Worm (Caenorhabditis elegans) whole organism, young adult: ENCODE data around the gene M110.7.
A peak's percentile ranks its signal among the peaks of the same experiment; 100 is the strongest.

Experiments
- C17E4.6 ChIP-seq: fragments of 200-800 bp; sonication (Bioruptor generic); IDR thresholded peaks from 2 replicates; pipeline ENCODE4 v1.3.6; 2022; ENCODE audit warnings: missing genetic modification reagents, missing genetic modification characterization, missing compliant biosample characterization
- F23B12.7 ChIP-seq: sonication (generic microtip); optimal IDR thresholded peaks from 2 replicates; lab custom pipeline; 2017; ENCODE audit warnings: missing genetic modification characterization, mild to moderate bottlenecking, missing compliant biosample characterization, antibody characterized with exemption, moderate library complexity; ENCODE audit not compliant: insufficient read depth
- F33H1.4 ChIP-seq: fragments of 200-800 bp; sonication (Bioruptor generic); IDR thresholded peaks from 2 replicates; pipeline ENCODE4 v1.3.6; 2022; ENCODE audit warnings: missing genetic modification reagents, missing genetic modification characterization, missing compliant biosample characterization
- F39B2.1 ChIP-seq: fragments of 200-800 bp; sonication (Bioruptor generic); IDR thresholded peaks from 2 replicates; pipeline ENCODE4 v1.3.6; 2022; ENCODE audit warnings: missing genetic modification reagents, missing genetic modification characterization, missing compliant biosample characterization
- F55B11.4 ChIP-seq: sonication (generic microtip); optimal IDR thresholded peaks from 2 replicates; lab custom pipeline; 2016; ENCODE audit warnings: missing compliant biosample characterization, missing genetic modification characterization, borderline replicate concordance; ENCODE audit not compliant: insufficient read depth
- F57A8.1 ChIP-seq: fragments of 200-800 bp; sonication (Bioruptor generic); optimal IDR thresholded peaks from 2 replicates; lab custom pipeline; 2018; ENCODE audit warnings: mild to moderate bottlenecking, missing genetic modification characterization, moderate library complexity, missing compliant biosample characterization
- Y67H2A.10 ChIP-seq: fragments of 200-800 bp; sonication (Bioruptor generic); conservative IDR thresholded peaks from 2 replicates; pipeline ENCODE4 v1.3.6; 2022; ENCODE audit warnings: missing genetic modification reagents, missing genetic modification characterization, missing compliant biosample characterization
- Y95B8A.8 ChIP-seq: fragments of 200-800 bp; sonication (Bioruptor generic); IDR thresholded peaks from 2 replicates; pipeline ENCODE4 v1.3.6; 2022; ENCODE audit warnings: missing genetic modification reagents, missing genetic modification characterization, missing compliant biosample characterization
- athp-1 ChIP-seq: sonication (generic microtip); optimal IDR thresholded peaks from 2 replicates; lab custom pipeline; 2017; ENCODE audit warnings: mild to moderate bottlenecking, missing genetic modification characterization, missing compliant biosample characterization
- attf-3 ChIP-seq: fragments of 200-800 bp; sonication (Bioruptor generic); conservative IDR thresholded peaks from 2 replicates; pipeline ENCODE4 v1.3.6; 2022; ENCODE audit warnings: missing genetic modification reagents, missing genetic modification characterization, missing compliant biosample characterization
- cebp-1 ChIP-seq, 2 experiments: fragments of 200-800 bp in 1 of 2; sonication (Bioruptor generic) in 1 of 2; sonication (generic microtip) in 1 of 2; IDR thresholded peaks in 1 of 2; optimal IDR thresholded peaks in 1 of 2; 2 replicates each; pipeline versions ENCODE4 v1.3.6 to Lab custom; 2017 to 2022; ENCODE audit warnings: missing compliant biosample characterization in 2 of 2, missing genetic modification characterization in 2 of 2, mild to moderate bottlenecking in 1 of 2, missing genetic modification reagents in 1 of 2, moderate library complexity in 1 of 2
- ceh-27 ChIP-seq: fragments of 200-800 bp; sonication (Bioruptor generic); optimal IDR thresholded peaks from 2 replicates; lab custom pipeline; 2018; ENCODE audit warnings: mild to moderate bottlenecking, missing genetic modification characterization, moderate library complexity, missing compliant biosample characterization
- ceh-40 ChIP-seq: fragments of 200-800 bp; sonication (Bioruptor generic); IDR thresholded peaks from 2 replicates; pipeline ENCODE4 v1.3.6; 2022; ENCODE audit warnings: missing genetic modification characterization, missing compliant biosample characterization
- ceh-79 ChIP-seq: sonication (generic microtip); optimal IDR thresholded peaks from 2 replicates; lab custom pipeline; 2017; ENCODE audit warnings: mild to moderate bottlenecking, missing genetic modification characterization, missing compliant biosample characterization
- efl-1 ChIP-seq: fragments of 150-350 bp; optimal IDR thresholded peaks from 2 replicates; lab custom pipeline; 2014; ENCODE audit warnings: missing biosample characterization, missing genetic modification reagents, missing genetic modification characterization
- egl-18 ChIP-seq: fragments of 200-800 bp; sonication (Bioruptor generic); IDR thresholded peaks from 2 replicates; pipeline ENCODE4 v1.3.6; 2022; ENCODE audit warnings: missing genetic modification reagents, missing genetic modification characterization, missing compliant biosample characterization
- gei-17 ChIP-seq: fragments of 200-800 bp; sonication (Bioruptor generic); optimal IDR thresholded peaks from 2 replicates; lab custom pipeline; 2018; ENCODE audit warnings: mild to moderate bottlenecking, missing genetic modification characterization, missing compliant biosample characterization
- hlh-26 ChIP-seq: fragments of 200-800 bp; sonication (Bioruptor generic); conservative IDR thresholded peaks from 2 replicates; pipeline ENCODE4 v1.3.6; 2022; ENCODE audit warnings: missing genetic modification reagents, missing genetic modification characterization, missing compliant biosample characterization
- hmg-1.2 ChIP-seq: fragments of 200-800 bp; sonication (Bioruptor generic); IDR thresholded peaks from 2 replicates; pipeline ENCODE4 v1.3.6; 2022; ENCODE audit warnings: missing genetic modification reagents, missing genetic modification characterization, missing compliant biosample characterization
- hrde-1 ChIP-seq: sonication (generic microtip); optimal IDR thresholded peaks from 2 replicates; lab custom pipeline; 2016; ENCODE audit warnings: missing genetic modification characterization, mild to moderate bottlenecking, missing compliant biosample characterization, moderate library complexity, missing genotype, missing genetic modification reagents, borderline replicate concordance
- lag-1 ChIP-seq: fragments of 200-800 bp; sonication (Bioruptor generic); IDR thresholded peaks from 2 replicates; pipeline ENCODE4 v1.3.6; 2022; ENCODE audit warnings: missing genetic modification reagents, missing genetic modification characterization, missing compliant biosample characterization
- let-526 ChIP-seq: fragments of 200-800 bp; sonication (Bioruptor generic); IDR thresholded peaks from 2 replicates; pipeline ENCODE4 v1.3.6; 2022; ENCODE audit warnings: missing genetic modification reagents, missing genetic modification characterization, missing compliant biosample characterization
- let-607 ChIP-seq, 2 experiments: fragments of 200-800 bp in 1 of 2; sonication (Bioruptor generic) in 1 of 2; sonication (generic microtip) in 1 of 2; optimal IDR thresholded peaks; 2 replicates each; lab custom pipeline; 2016 to 2018; ENCODE audit warnings: mild to moderate bottlenecking in 2 of 2, missing compliant biosample characterization in 2 of 2, missing genetic modification characterization in 2 of 2, moderate library complexity in 2 of 2, missing genotype in 1 of 2
- lsl-1 ChIP-seq: fragments of 200-800 bp; sonication (Bioruptor generic); optimal IDR thresholded peaks from 2 replicates; lab custom pipeline; 2018; ENCODE audit warnings: mild to moderate bottlenecking, missing genetic modification characterization, moderate library complexity, missing compliant biosample characterization
- lsy-27 ChIP-seq: sonication (generic microtip); optimal IDR thresholded peaks from 2 replicates; lab custom pipeline; 2017; ENCODE audit warnings: missing genetic modification characterization, mild to moderate bottlenecking, missing compliant biosample characterization, antibody characterized with exemption, missing genotype, borderline replicate concordance; ENCODE audit not compliant: insufficient read depth
- madf-6 ChIP-seq: fragments of 200-800 bp; sonication (Bioruptor generic); IDR thresholded peaks from 2 replicates; pipeline ENCODE4 v1.3.6; 2022; ENCODE audit warnings: missing genetic modification reagents, missing genetic modification characterization, missing compliant biosample characterization
- mcd-1 ChIP-seq: fragments of 200-800 bp; sonication (Bioruptor generic); IDR thresholded peaks from 2 replicates; pipeline ENCODE4 v1.3.6; 2022; ENCODE audit warnings: missing genetic modification reagents, missing genetic modification characterization, missing compliant biosample characterization
- mel-28 ChIP-seq: sonication (generic microtip); optimal IDR thresholded peaks from 2 replicates; lab custom pipeline; 2016; ENCODE audit warnings: borderline replicate concordance, mild to moderate bottlenecking, missing genetic modification characterization, missing compliant biosample characterization
- nfya-2 ChIP-seq: fragments of 200-800 bp; sonication (Bioruptor generic); IDR thresholded peaks from 2 replicates; pipeline ENCODE4 v1.3.6; 2022; ENCODE audit warnings: missing genetic modification reagents, missing genetic modification characterization, missing compliant biosample characterization
- nfyb-1 ChIP-seq: fragments of 200-800 bp; sonication (Bioruptor generic); IDR thresholded peaks from 2 replicates; pipeline ENCODE4 v1.3.6; 2022; ENCODE audit warnings: missing genetic modification reagents, missing genetic modification characterization, missing compliant biosample characterization
- nhr-80 ChIP-seq: sonication (generic microtip); optimal IDR thresholded peaks from 2 replicates; lab custom pipeline; 2016; ENCODE audit warnings: missing genetic modification characterization, missing compliant biosample characterization
- rec-8 ChIP-seq, 2 experiments: sonication (generic microtip); optimal IDR thresholded peaks; 2 replicates each; lab custom pipeline; 2016; ENCODE audit warnings: mild to moderate bottlenecking in 2 of 2, missing genetic modification characterization in 2 of 2, missing genetic modification reagents in 2 of 2, missing genotype in 2 of 2, missing biosample characterization in 1 of 2, missing compliant biosample characterization in 1 of 2, moderate library complexity in 1 of 2
- sdz-38 ChIP-seq: sonication (generic microtip); optimal IDR thresholded peaks from 2 replicates; lab custom pipeline; 2016; ENCODE audit warnings: missing genotype, missing genetic modification characterization, missing compliant biosample characterization
- sea-2 ChIP-seq: fragments of 200-800 bp; sonication (Bioruptor generic); IDR thresholded peaks from 2 replicates; pipeline ENCODE4 v1.3.6; 2022; ENCODE audit warnings: missing genetic modification characterization, missing compliant biosample characterization
- tbp1 ChIP-seq: fragments of 200-800 bp; sonication (Bioruptor generic); optimal IDR thresholded peaks from 2 replicates; lab custom pipeline; 2018; ENCODE audit warnings: mild to moderate bottlenecking, missing genetic modification characterization, missing compliant biosample characterization
- tbx-9 ChIP-seq: sonication (generic microtip); optimal IDR thresholded peaks from 2 replicates; lab custom pipeline; 2016; ENCODE audit warnings: borderline replicate concordance, missing genetic modification characterization, inconsistent platforms, missing compliant biosample characterization
- unc-130 ChIP-seq: sonication (generic microtip); optimal IDR thresholded peaks from 2 replicates; lab custom pipeline; 2016; ENCODE audit warnings: missing genetic modification reagents, missing genetic modification characterization, missing compliant biosample characterization
- zfh-2 ChIP-seq: fragments of 200-800 bp; sonication (Bioruptor generic); conservative IDR thresholded peaks from 2 replicates; pipeline ENCODE4 v1.3.6; 2022; ENCODE audit warnings: missing genetic modification reagents, missing genetic modification characterization, missing compliant biosample characterization
- ztf-22 ChIP-seq: fragments of 200-800 bp; sonication (Bioruptor generic); optimal IDR thresholded peaks from 2 replicates; lab custom pipeline; 2018; ENCODE audit warnings: mild to moderate bottlenecking, missing genetic modification characterization, moderate library complexity, missing compliant biosample characterization
- ztf-28 ChIP-seq: fragments of 200-800 bp; sonication (Bioruptor generic); IDR thresholded peaks from 2 replicates; pipeline ENCODE4 v1.3.6; 2022; ENCODE audit warnings: missing genetic modification reagents, missing genetic modification characterization, missing compliant biosample characterization
- ztf-3 ChIP-seq: fragments of 200-800 bp; sonication (Bioruptor generic); optimal IDR thresholded peaks from 2 replicates; lab custom pipeline; 2018; ENCODE audit warnings: mild to moderate bottlenecking, missing genetic modification characterization, missing compliant biosample characterization

M110.7 gene

DNA sequence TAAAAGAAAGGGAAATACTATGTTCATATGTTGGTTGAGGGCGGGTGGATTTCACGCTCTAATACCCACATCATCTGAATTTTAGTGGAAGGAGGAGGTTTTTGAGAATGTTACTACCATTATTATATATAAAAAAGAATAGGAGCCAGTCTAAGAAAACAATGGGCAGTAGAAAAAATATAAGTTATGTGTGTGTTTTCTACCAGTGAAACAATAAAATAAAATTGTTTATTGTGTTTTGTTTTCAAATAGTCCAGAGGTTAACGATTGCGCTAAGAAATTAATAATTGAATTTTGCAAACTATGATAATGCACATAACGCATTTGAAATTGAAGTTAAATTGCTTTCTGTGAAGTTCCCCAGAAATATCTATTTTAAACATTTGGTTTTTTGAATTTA lies 23.1 kb upstream of the M110.7 start, which contains the start of gene M110.8 (continued):
- TF ChIP-seq ceh-27 (GFP tag; lab: Kevin White, UChicago): no peak
- TF ChIP-seq hrde-1 (tag; lab: Kevin White, UChicago): no peak
- TF ChIP-seq, all 124 proteins: peak for 0

DNA sequence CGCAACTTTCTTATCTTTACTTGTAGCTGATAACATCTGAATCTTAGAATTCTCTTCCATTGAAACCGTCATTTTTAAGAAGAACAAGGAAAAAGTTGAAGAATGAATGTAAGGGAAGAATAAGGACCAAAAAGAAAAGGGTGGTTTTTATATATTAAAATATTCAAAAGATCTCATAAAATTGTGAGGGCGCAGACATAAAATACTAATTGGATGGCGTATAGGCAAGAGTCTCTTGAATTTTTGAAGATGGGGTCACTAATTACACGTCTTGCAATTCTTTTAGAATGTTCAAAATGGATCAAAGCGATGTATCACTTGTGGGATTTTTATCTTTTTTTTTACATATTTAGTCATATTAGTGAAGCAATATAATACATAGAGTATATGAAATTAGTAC lies 19.9 kb upstream of the M110.7 start, which contains the start of gene twk-3:
Gene twk-3, minus strand, starts transcription at position 101 of the 400 bp plus-strand sequence.
- no peak for TF ChIP-seq lsl-1 (GFP tag; lab: Kevin White, UChicago)
- TF ChIP-seq C17E4.6: no peak
- TF ChIP-seq sdz-38 (tag; lab: Kevin White, UChicago): no peak
- no peak for TF ChIP-seq efl-1 (GFP tag; lab: Kevin White, UChicago)

DNA sequence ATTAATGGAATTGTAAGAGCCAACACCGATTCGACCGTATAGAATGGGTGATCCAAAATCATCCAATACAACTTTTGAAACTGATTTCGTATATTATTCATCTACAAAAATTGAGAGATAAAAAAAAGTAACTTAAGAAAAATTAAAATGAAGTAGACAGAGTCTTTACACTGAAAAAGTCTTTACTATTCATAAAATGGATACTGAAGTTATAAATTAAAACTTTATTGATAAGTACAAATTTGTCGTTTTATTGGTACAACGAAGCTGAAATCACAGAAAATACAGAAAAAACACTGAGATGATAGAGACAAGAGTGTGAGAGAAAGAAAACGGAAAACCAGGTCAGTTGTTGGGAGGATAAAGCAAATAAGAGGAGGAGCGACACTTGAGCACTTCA lies 18.2 kb upstream of the M110.7 start, which contains the start of gene M110.10:
Gene M110.10, minus strand, starts transcription at position 101 of the 400 bp plus-strand sequence.
- TF ChIP-seq nfyb-1 (GFP tag; lab: Robert Waterston, UW) (no peak), unc-130 (GFP tag; lab: Kevin White, UChicago) (no peak), ztf-28 (GFP tag; lab: Robert Waterston, UW) (no peak), sea-2 (GFP tag; lab: Robert Waterston, UW) (no peak), ceh-79 (tag; lab: Kevin White, UChicago) (no peak), Y67H2A.10 (GFP tag; lab: Robert Waterston, UW) (no peak), ceh-27 (GFP tag; lab: Kevin White, UChicago) (no peak), ztf-3 (no peak), mel-28 (tag; lab: Kevin White, UChicago) (no peak), athp-1 (tag; lab: Kevin White, UChicago) (no peak), rec-8 (tag; optimal IDR thresholded peaks at IDR 0.05; lab: Kevin White, UChicago) (no peak), tbx-9 (no peak), ceh-40 (GFP tag; lab: Robert Waterston, UW) (no peak), tbp1 (GFP tag; lab: Kevin White, UChicago) (no peak), F57A8.1 (GFP tag; lab: Kevin White, UChicago) (no peak)

DNA sequence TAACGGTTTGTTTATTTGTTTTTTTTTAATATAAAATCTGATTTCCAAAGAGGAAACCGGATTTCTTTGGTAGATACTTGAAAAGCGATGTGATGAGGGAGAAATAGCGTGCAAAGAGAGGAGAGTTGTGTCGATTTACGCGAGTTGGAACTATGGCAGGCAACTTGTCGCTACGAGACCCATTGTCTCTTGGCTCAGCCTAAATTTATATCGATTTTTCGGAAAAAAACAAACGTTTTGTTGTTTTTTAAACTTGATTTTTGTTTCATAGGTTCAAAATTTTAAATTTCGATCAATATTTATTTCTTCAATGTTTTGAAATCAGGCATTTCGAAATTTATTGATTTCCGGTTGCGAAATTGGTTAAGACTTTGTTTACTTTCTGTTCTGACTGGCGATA lies 16.2 kb upstream of the M110.7 start, which contains the start of gene M110.3:
Gene M110.3, minus strand, starts transcription at position 184 of the 400 bp plus-strand sequence.
- TF ChIP-seq F39B2.1 (GFP tag; lab: Robert Waterston, UW) (no peak), nhr-80 (tag; lab: Kevin White, UChicago) (peak; percentile 5), cebp-1 (GFP tag; IDR thresholded peaks at IDR 0.05; lab: Robert Waterston, UW) (peak; percentile 66; the same call in 1 of the 2 replicates), cebp-1 (tag; optimal IDR thresholded peaks at IDR 0.05; lab: Kevin White, UChicago) (peak; percentile 96), ztf-3 (no peak), athp-1 (tag; lab: Kevin White, UChicago) (no peak), attf-3 (GFP tag; lab: Robert Waterston, UW) (no peak; the same call in 1 of the 2 replicates), let-607 (tag; optimal IDR thresholded peaks at IDR 0.05; lab: Kevin White, UChicago) (no peak), F55B11.4 (tag; lab: Kevin White, UChicago) (no peak), gei-17 (GFP tag; lab: Kevin White, UChicago) (no peak), egl-18 (GFP tag; lab: Robert Waterston, UW) (no peak), let-526 (no peak), F57A8.1 (GFP tag; lab: Kevin White, UChicago) (no peak), Y95B8A.8 (GFP tag; lab: Robert Waterston, UW) (no peak), lsy-27 (no peak), ztf-22 (no peak), hmg-1.2 (peak; percentile 90; the same call in 1 of the 2 replicates), lsl-1 (GFP tag; lab: Kevin White, UChicago) (peak; percentile 33), mcd-1 (GFP tag; lab: Robert Waterston, UW) (no peak), lag-1 (GFP tag; lab: Robert Waterston, UW) (no peak), madf-6 (0 out of 2 replicates have a peak, but pooled peaks have one; percentile 24), F23B12.7 (tag; lab: Kevin White, UChicago) (peak; percentile 70), hlh-26 (GFP tag; lab: Robert Waterston, UW) (no peak), zfh-2 (no peak), F33H1.4 (GFP tag; lab: Robert Waterston, UW) (peak; percentile 73), nfya-2 (GFP tag; lab: Robert Waterston, UW) (no peak)
